Worm (Caenorhabditis elegans) whole organism, young adult: ENCODE results near the gene anoh-2.

ENCODE experiments used
- C06A6.2 ChIP-seq: fragments of 200-800 bp; sonication (Bioruptor generic); conservative IDR thresholded peaks from 2 replicates; pipeline ENCODE4 v1.3.6; 2022; ENCODE audit warnings: missing genetic modification characterization, missing compliant biosample characterization
- F49E8.2 ChIP-seq: sonication (generic microtip); optimal IDR thresholded peaks from 3 replicates; lab custom pipeline; 2017; ENCODE audit warnings: missing genetic modification characterization, mild to moderate bottlenecking, missing compliant biosample characterization, antibody characterized with exemption, moderate library complexity; ENCODE audit not compliant: insufficient read depth
- Y53F4B.3 ChIP-seq: fragments of 200-800 bp; sonication (Bioruptor generic); IDR thresholded peaks from 2 replicates; pipeline ENCODE4 v1.3.6; 2022; ENCODE audit warnings: missing genetic modification reagents, missing genetic modification characterization, missing compliant biosample characterization
- aptf-2 ChIP-seq: fragments of 200-800 bp; sonication (Bioruptor generic); conservative IDR thresholded peaks from 2 replicates; pipeline ENCODE4 v1.3.6; 2022; ENCODE audit warnings: missing genetic modification reagents, missing genetic modification characterization, missing compliant biosample characterization
- atf-7 ChIP-seq: sonication (generic microtip); optimal IDR thresholded peaks from 2 replicates; lab custom pipeline; 2017; ENCODE audit warnings: mild to moderate bottlenecking, missing genetic modification characterization, missing compliant biosample characterization
- dox-1 ChIP-seq: fragments of 200-800 bp; sonication (Bioruptor generic); IDR thresholded peaks from 2 replicates; pipeline ENCODE4 v1.3.6; 2022; ENCODE audit warnings: missing genetic modification reagents, missing genetic modification characterization, missing compliant biosample characterization
- dpl-1 ChIP-seq: fragments of 150-350 bp; optimal IDR thresholded peaks from 2 replicates; lab custom pipeline; 2014; ENCODE audit warnings: missing biosample characterization, missing genetic modification reagents, missing genetic modification characterization
- lir-1 ChIP-seq: fragments of 200-800 bp; sonication (Bioruptor generic); conservative IDR thresholded peaks from 2 replicates; pipeline ENCODE4 v1.3.6; 2022; ENCODE audit warnings: missing genetic modification reagents, missing genetic modification characterization, missing compliant biosample characterization
- madf-6 ChIP-seq: fragments of 200-800 bp; sonication (Bioruptor generic); IDR thresholded peaks from 2 replicates; pipeline ENCODE4 v1.3.6; 2022; ENCODE audit warnings: missing genetic modification reagents, missing genetic modification characterization, missing compliant biosample characterization
- mes-4 ChIP-seq: sonication (generic microtip); optimal IDR thresholded peaks from 2 replicates; lab custom pipeline; 2016; ENCODE audit warnings: missing genotype, missing genetic modification characterization, missing compliant biosample characterization
- nfyb-1 ChIP-seq: fragments of 200-800 bp; sonication (Bioruptor generic); IDR thresholded peaks from 2 replicates; pipeline ENCODE4 v1.3.6; 2022; ENCODE audit warnings: missing genetic modification reagents, missing genetic modification characterization, missing compliant biosample characterization
- nhr-179 ChIP-seq: sonication (generic microtip); optimal IDR thresholded peaks from 2 replicates; lab custom pipeline; 2016; ENCODE audit warnings: mild to moderate bottlenecking, missing genetic modification characterization, missing compliant biosample characterization
- tlf-1 ChIP-seq: fragments of 200-800 bp; sonication (Bioruptor generic); optimal IDR thresholded peaks from 2 replicates; lab custom pipeline; 2018; ENCODE audit warnings: mild to moderate bottlenecking, missing genetic modification characterization, missing compliant biosample characterization
- zim-3 ChIP-seq: sonication (generic microtip); optimal IDR thresholded peaks from 2 replicates; lab custom pipeline; 2017; ENCODE audit warnings: mild to moderate bottlenecking, missing genetic modification characterization, moderate library complexity, missing compliant biosample characterization
- ztf-25 ChIP-seq: fragments of 200-800 bp; sonication (Bioruptor generic); IDR thresholded peaks from 2 replicates; pipeline ENCODE4 v1.3.6; 2022; ENCODE audit warnings: missing genetic modification reagents, missing genetic modification characterization, missing compliant biosample characterization

anoh-2 gene

DNA sequence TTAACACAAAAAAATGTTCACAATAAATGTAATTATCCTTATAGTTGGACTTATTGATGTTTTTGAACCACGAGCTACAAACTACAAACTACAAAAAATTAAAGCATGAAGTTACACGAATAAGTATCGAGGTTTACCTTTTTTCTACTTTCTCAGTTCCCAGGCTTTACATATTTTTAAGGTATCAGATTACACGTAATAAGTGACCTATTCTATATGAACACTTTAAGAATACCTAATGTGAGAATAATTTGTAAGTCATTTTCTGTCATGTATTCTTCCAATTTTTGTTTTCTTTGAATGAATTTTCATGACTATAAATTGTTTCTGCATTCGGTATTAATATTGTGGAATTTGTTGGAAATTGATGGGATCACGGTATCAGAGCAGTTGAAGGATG, 57.4 kb downstream of the anoh-2 start, which contains the start of gene lgc-8:
lgc-8 (plus strand) TSS at position 301 of the 400 bp plus-strand sequence.
- TF ChIP-seq mes-4 (tag; lab: Kevin White, UChicago): no peak
- no peak for TF ChIP-seq dpl-1 (GFP tag; lab: Kevin White, UChicago)
- TF ChIP-seq atf-7 (tag; lab: Kevin White, UChicago): no peak
- no peak for TF ChIP-seq lir-1 (GFP tag; lab: Robert Waterston, UW)
- TF ChIP-seq madf-6 (GFP tag; lab: Robert Waterston, UW): no peak
- no peak for TF ChIP-seq dox-1 (GFP tag; lab: Robert Waterston, UW)
- TF ChIP-seq Y53F4B.3 (GFP tag; lab: Robert Waterston, UW): no peak
- TF ChIP-seq C06A6.2 (GFP tag; lab: Robert Waterston, UW): no peak
- no peak for TF ChIP-seq zim-3 (tag; lab: Kevin White, UChicago)
- TF ChIP-seq aptf-2 (GFP tag; lab: Robert Waterston, UW): no peak
- TF ChIP-seq tlf-1 (GFP tag; lab: Kevin White, UChicago): no peak
- TF ChIP-seq F49E8.2 (tag; lab: Kevin White, UChicago): no peak
- TF ChIP-seq nfyb-1 (GFP tag; lab: Robert Waterston, UW): no peak
- no peak for TF ChIP-seq ztf-25
- no peak for TF ChIP-seq nhr-179 (tag; lab: Kevin White, UChicago)
- TF ChIP-seq, all 124 proteins: peak for 0
